Fruit fly (Drosophila melanogaster): ENCODE measurements around the gene Eig71Ek.

Gene Eig71Ek

DNA sequence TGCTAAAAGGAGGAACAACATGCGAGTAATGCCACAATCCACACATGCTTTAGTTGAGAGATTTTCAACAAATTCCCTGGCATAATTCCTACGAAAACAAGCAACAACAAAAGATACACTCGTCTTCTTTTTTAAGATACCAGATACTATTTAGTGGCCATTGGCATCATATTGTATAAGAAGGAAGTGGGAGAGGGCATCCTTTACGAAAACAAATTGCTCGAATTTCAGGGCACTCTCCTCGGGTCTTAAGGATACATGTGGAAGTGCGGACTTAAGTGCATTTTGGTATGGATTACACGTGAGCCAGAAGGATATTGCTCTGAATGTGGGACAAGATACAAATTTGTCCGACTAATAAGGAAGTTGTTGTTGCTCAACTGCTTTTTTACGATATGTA lies 49.1 kb downstream of the Eig71Ek start:
- TF ChIP-seq fd96Ca (GFP tag; IDR thresholded peaks at IDR 0.05), result no peak
- TF ChIP-seq Pif1B (GFP tag; optimal IDR thresholded peaks at IDR 0.05), result no peak
- no peak for TF ChIP-seq CG13204 (GFP tag; optimal IDR thresholded peaks at IDR 0.05)
- no peak for TF ChIP-seq Ets98B (GFP tag; IDR thresholded peaks at IDR 0.05)

DNA sequence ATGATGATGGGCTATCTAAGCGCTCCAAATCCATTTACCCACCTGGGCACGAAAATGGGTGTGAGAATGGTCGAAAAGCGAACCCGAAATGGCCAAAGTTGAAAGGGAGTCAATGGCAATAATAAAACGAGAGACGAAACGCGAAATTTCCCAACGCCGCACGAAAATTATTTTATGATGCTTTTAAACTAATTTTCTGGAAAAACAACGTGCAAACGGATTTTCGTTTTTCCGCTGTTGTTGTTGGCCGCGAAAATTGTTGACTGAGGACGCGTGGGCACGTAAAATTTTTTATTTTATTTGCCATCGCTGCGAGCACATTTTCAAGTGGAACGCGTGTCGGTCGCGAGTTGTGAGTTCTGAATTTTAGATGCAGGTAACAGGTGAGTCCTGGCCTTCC lies 50.1 kb downstream of the Eig71Ek start:
- no peak for TF ChIP-seq CG8159 (tag; optimal IDR thresholded peaks at IDR 0.05)
- TF ChIP-seq Pif1A (GFP tag; optimal IDR thresholded peaks at IDR 0.05), result no peak
- TF ChIP-seq CG14655 (GFP tag; optimal IDR thresholded peaks at IDR 0.05), result no peak
- no peak for TF ChIP-seq D1 (tag; optimal IDR thresholded peaks at IDR 0.05)
- TF ChIP-seq Pif1B (GFP tag; optimal IDR thresholded peaks at IDR 0.05), result no peak

Data from whole organism, pupa.